Worm (Caenorhabditis elegans) whole organism, late embryonic: ENCODE results near the gene srx-116.

Source experiments
- Y22D7AL.16 ChIP-seq: sonication (generic microtip); optimal IDR thresholded peaks from 2 replicates; lab custom pipeline; 2016; ENCODE audit warnings: missing genetic modification characterization, missing compliant biosample characterization
- ceh-2 ChIP-seq: sonication (generic microtip); optimal IDR thresholded peaks from 2 replicates; lab custom pipeline; 2016; ENCODE audit warnings: missing genotype, missing genetic modification characterization, missing compliant biosample characterization
- ceh-9 ChIP-seq: sonication (generic microtip); optimal IDR thresholded peaks from 2 replicates; lab custom pipeline; 2016; ENCODE audit warnings: mild to moderate bottlenecking, missing genetic modification characterization, inconsistent platforms, missing compliant biosample characterization
- fkh-6 ChIP-seq: sonication (generic microtip); optimal IDR thresholded peaks from 2 replicates; lab custom pipeline; 2016; ENCODE audit warnings: missing genetic modification characterization, missing compliant biosample characterization
- gmeb-2 ChIP-seq: sonication (generic microtip); optimal IDR thresholded peaks from 2 replicates; lab custom pipeline; 2016; ENCODE audit warnings: missing genetic modification characterization, inconsistent platforms, missing compliant biosample characterization
- hlh-30 ChIP-seq: sonication (generic microtip); optimal IDR thresholded peaks from 2 replicates; lab custom pipeline; 2017; ENCODE audit warnings: antibody characterized with exemption, missing genetic modification characterization, missing compliant biosample characterization; ENCODE audit not compliant: insufficient read depth
- nfya-1 ChIP-seq: sonication (generic microtip); optimal IDR thresholded peaks from 2 replicates; lab custom pipeline; 2017; ENCODE audit warnings: missing genetic modification characterization, mild to moderate bottlenecking, missing compliant biosample characterization, antibody characterized with exemption, moderate library complexity
- nhr-11 ChIP-seq: fragments of 150-350 bp; optimal IDR thresholded peaks from 2 replicates; lab custom pipeline; 2014; ENCODE audit warnings: missing biosample characterization, missing genetic modification characterization
- pat-9 ChIP-seq: fragments of 200-800 bp; sonication (Bioruptor generic); optimal IDR thresholded peaks from 2 replicates; lab custom pipeline; 2018; ENCODE audit warnings: mild to moderate bottlenecking, missing genetic modification characterization, moderate library complexity, missing compliant biosample characterization
- pax-1 ChIP-seq: fragments of 150-350 bp; optimal IDR thresholded peaks from 2 replicates; lab custom pipeline; 2014; ENCODE audit warnings: missing biosample characterization, missing genetic modification characterization
- pqm-1 ChIP-seq: sonication (generic microtip); optimal IDR thresholded peaks from 2 replicates; lab custom pipeline; 2016; ENCODE audit warnings: missing genetic modification characterization, missing compliant biosample characterization
- sox-4 ChIP-seq: sonication (generic microtip); optimal IDR thresholded peaks from 2 replicates; lab custom pipeline; 2017; ENCODE audit warnings: mild to moderate bottlenecking, missing genetic modification characterization, inconsistent platforms, missing compliant biosample characterization
- tbx-2 ChIP-seq: sonication (generic microtip); optimal IDR thresholded peaks from 2 replicates; lab custom pipeline; 2016; ENCODE audit warnings: missing genetic modification characterization, missing compliant biosample characterization

DNA sequence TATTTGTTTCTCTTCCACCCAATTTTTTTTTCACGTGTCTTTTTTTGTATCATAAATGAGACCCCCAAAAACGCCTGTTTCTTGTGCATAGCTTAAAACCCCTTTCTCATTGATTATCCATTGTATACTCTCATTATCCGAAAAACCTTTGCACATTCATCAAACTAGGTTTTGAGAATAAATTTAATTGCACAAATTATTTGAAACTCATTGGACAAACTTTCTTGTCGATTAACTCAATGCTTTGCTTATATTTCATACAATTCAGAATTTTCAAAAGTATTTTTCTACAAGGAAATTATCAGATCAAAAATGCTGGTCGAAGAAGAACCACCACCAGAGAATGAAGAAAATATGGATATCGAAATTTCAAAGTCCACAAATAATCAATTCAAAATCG is 33.4 kb downstream of the srx-116 start, which contains the start of gene R11D1.1:
- TF ChIP-seq tbx-2 (tag; lab: Kevin White, UChicago) (no peak), pqm-1 (tag; lab: Kevin White, UChicago) (no peak), ceh-9 (tag; lab: Kevin White, UChicago) (no peak), ceh-2 (no peak), Y22D7AL.16 (tag; lab: Kevin White, UChicago) (no peak), fkh-6 (tag; lab: Kevin White, UChicago) (no peak), sox-4 (tag; lab: Kevin White, UChicago) (no peak), gmeb-2 (tag; lab: Kevin White, UChicago) (no peak), pat-9 (tag; lab: Kevin White, UChicago) (no peak), nhr-11 (tag; lab: Kevin White, UChicago) (no peak), pax-1 (tag; lab: Kevin White, UChicago) (no peak), hlh-30 (tag; lab: Kevin White, UChicago) (no peak), nfya-1 (tag; lab: Kevin White, UChicago) (no peak)
